Fruit fly (Drosophila melanogaster) whole organism, prepupa: ENCODE data around the gene CG5509.
A peak's percentile ranks its signal among the peaks of the same experiment; 100 is the strongest.

Experiments
- Blimp-1 ChIP-seq: fragments of 200-800 bp; sonication (Bioruptor generic); optimal IDR thresholded peaks from 3 replicates; lab custom pipeline; 2017; ENCODE audit warnings: missing biosample characterization, missing genetic modification characterization, mild to moderate bottlenecking, moderate library complexity, missing genetic modification reagents
- CG10631 ChIP-seq: fragments of 200-800 bp; sonication (Bioruptor generic); optimal IDR thresholded peaks from 2 replicates; lab custom pipeline; 2016; ENCODE audit warnings: missing biosample characterization, missing genetic modification characterization
- CG10669 ChIP-seq: fragments of 200-800 bp; sonication (Bioruptor generic); optimal IDR thresholded peaks from 3 replicates; lab custom pipeline; 2018; ENCODE audit warnings: missing biosample characterization, mild to moderate bottlenecking, missing genetic modification characterization, moderate library complexity
- CG11762 ChIP-seq: fragments of 200-800 bp; sonication (Bioruptor generic); optimal IDR thresholded peaks from 3 replicates; lab custom pipeline; 2016; ENCODE audit warnings: missing biosample characterization, missing genetic modification characterization; ENCODE audit not compliant: insufficient read depth
- CG11902 ChIP-seq: fragments of 200-800 bp; sonication (Bioruptor generic); optimal IDR thresholded peaks from 3 replicates; lab custom pipeline; 2016; ENCODE audit warnings: missing biosample characterization, missing genetic modification characterization
- CG15336 ChIP-seq: fragments of 200-800 bp; sonication (Bioruptor generic); IDR thresholded peaks from 2 replicates; pipeline ENCODE4 v1.3.6; 2022; ENCODE audit warnings: missing biosample characterization, missing genetic modification characterization
- CG1621 ChIP-seq: fragments of 200-800 bp; sonication (Bioruptor generic); optimal IDR thresholded peaks from 3 replicates; lab custom pipeline; 2018; ENCODE audit warnings: missing biosample characterization, mild to moderate bottlenecking, missing genetic modification characterization
- CG16779 ChIP-seq: fragments of 200-800 bp; sonication (Bioruptor generic); optimal IDR thresholded peaks from 3 replicates; lab custom pipeline; 2017; ENCODE audit warnings: missing biosample characterization, mild to moderate bottlenecking, missing genetic modification characterization
- CG31627 ChIP-seq: fragments of 200-800 bp; sonication (Bioruptor generic); optimal IDR thresholded peaks from 3 replicates; lab custom pipeline; 2016; ENCODE audit warnings: missing biosample characterization, missing genetic modification characterization
- CG32006 ChIP-seq: fragments of 200-800 bp; sonication (Bioruptor generic); optimal IDR thresholded peaks from 3 replicates; lab custom pipeline; 2017; ENCODE audit warnings: missing biosample characterization, mild to moderate bottlenecking, missing genetic modification characterization
- CG3919 ChIP-seq: fragments of 200-800 bp; sonication (Bioruptor generic); optimal IDR thresholded peaks from 3 replicates; lab custom pipeline; 2016; ENCODE audit warnings: missing biosample characterization, missing genetic modification characterization
- CG4318 ChIP-seq: fragments of 200-800 bp; sonication (Bioruptor generic); optimal IDR thresholded peaks from 3 replicates; lab custom pipeline; 2017; ENCODE audit warnings: missing biosample characterization, mild to moderate bottlenecking, missing genetic modification characterization
- CG6163 ChIP-seq: fragments of 200-800 bp; sonication (Bioruptor generic); IDR thresholded peaks from 3 replicates; pipeline ENCODE4 v1.3.6; 2022; ENCODE audit warnings: missing biosample characterization, missing genetic modification characterization
- CG6276 ChIP-seq: fragments of 200-800 bp; sonication (Bioruptor generic); optimal IDR thresholded peaks from 2 replicates; lab custom pipeline; 2017; ENCODE audit warnings: missing biosample characterization, mild to moderate bottlenecking, missing genetic modification characterization
- CG6792 ChIP-seq: fragments of 200-800 bp; sonication (Bioruptor generic); optimal IDR thresholded peaks from 3 replicates; lab custom pipeline; 2016; ENCODE audit warnings: missing biosample characterization, missing genetic modification characterization
- CG6854 ChIP-seq: fragments of 200-800 bp; sonication (Bioruptor generic); optimal IDR thresholded peaks from 2 replicates; lab custom pipeline; 2017; ENCODE audit warnings: missing biosample characterization, mild to moderate bottlenecking, missing genetic modification characterization
- CG8119 ChIP-seq: fragments of 200-800 bp; sonication (Bioruptor generic); IDR thresholded peaks from 3 replicates; pipeline ENCODE4 v1.3.6; 2022; ENCODE audit warnings: missing biosample characterization, missing genetic modification characterization
- CG8632 ChIP-seq: fragments of 200-800 bp; sonication (Bioruptor generic); optimal IDR thresholded peaks from 3 replicates; lab custom pipeline; 2016; ENCODE audit warnings: missing biosample characterization, missing genetic modification characterization
- Eip78C ChIP-seq: fragments of 200-800 bp; sonication (Bioruptor generic); peaks from one replicate; lab custom pipeline; 2016; ENCODE audit warnings: missing biosample characterization, missing genetic modification characterization
- Ets21C ChIP-seq: fragments of 200-800 bp; sonication (Bioruptor generic); optimal IDR thresholded peaks from 3 replicates; lab custom pipeline; 2016; ENCODE audit warnings: missing biosample characterization, missing genetic modification characterization
- Ets96B ChIP-seq: fragments of 200-800 bp; optimal IDR thresholded peaks from 2 replicates; lab custom pipeline; 2019; ENCODE audit warnings: missing biosample characterization, mild to moderate bottlenecking, missing genetic modification characterization, moderate library complexity
- Hr4 ChIP-seq: fragments of 200-800 bp; sonication (Bioruptor generic); optimal IDR thresholded peaks from 3 replicates; lab custom pipeline; 2016; ENCODE audit warnings: missing biosample characterization, missing genetic modification characterization
- OdsH ChIP-seq: fragments of 200-800 bp; sonication (Bioruptor generic); optimal IDR thresholded peaks from 3 replicates; lab custom pipeline; 2016; ENCODE audit warnings: missing biosample characterization, missing genetic modification characterization
- Smox ChIP-seq: fragments of 200-800 bp; sonication (Bioruptor generic); optimal IDR thresholded peaks from 3 replicates; lab custom pipeline; 2016; ENCODE audit warnings: missing biosample characterization, missing genetic modification characterization
- Sox102F ChIP-seq: fragments of 200-800 bp; sonication (Bioruptor generic); optimal IDR thresholded peaks from 2 replicates; lab custom pipeline; 2016; ENCODE audit warnings: missing biosample characterization, mild to moderate bottlenecking, missing genetic modification characterization
- Sox14 ChIP-seq: fragments of 200-800 bp; sonication (Bioruptor generic); optimal IDR thresholded peaks from 3 replicates; lab custom pipeline; 2016; ENCODE audit warnings: missing biosample characterization, missing genetic modification characterization
- Sox15 ChIP-seq: fragments of 200-800 bp; sonication (Bioruptor generic); optimal IDR thresholded peaks from 3 replicates; lab custom pipeline; 2016; ENCODE audit warnings: missing biosample characterization, missing genetic modification characterization
- achi ChIP-seq: fragments of 200-800 bp; sonication (Bioruptor generic); optimal IDR thresholded peaks from 3 replicates; lab custom pipeline; 2016; ENCODE audit warnings: missing biosample characterization, missing genetic modification characterization
- dac ChIP-seq: fragments of 200-800 bp; sonication (Bioruptor generic); optimal IDR thresholded peaks from 2 replicates; lab custom pipeline; 2017; ENCODE audit warnings: missing biosample characterization, mild to moderate bottlenecking, missing genetic modification characterization
- dsx ChIP-seq: fragments of 200-800 bp; optimal IDR thresholded peaks from 3 replicates; lab custom pipeline; 2019; ENCODE audit warnings: missing biosample characterization, mild to moderate bottlenecking, missing genetic modification characterization, moderate library complexity; ENCODE audit not compliant: poor library complexity, severe bottlenecking
- esn ChIP-seq: fragments of 200-800 bp; sonication (Bioruptor generic); optimal IDR thresholded peaks from 2 replicates; lab custom pipeline; 2016; ENCODE audit warnings: missing biosample characterization, mild to moderate bottlenecking, missing genetic modification characterization, moderate library complexity
- fd59A ChIP-seq: fragments of 200-800 bp; sonication (Bioruptor generic); optimal IDR thresholded peaks from 2 replicates; lab custom pipeline; 2017; ENCODE audit warnings: missing biosample characterization, mild to moderate bottlenecking, missing genetic modification characterization, missing genetic modification reagents
- fd85E ChIP-seq: fragments of 200-800 bp; sonication (Bioruptor generic); optimal IDR thresholded peaks from 3 replicates; lab custom pipeline; 2016; ENCODE audit warnings: missing biosample characterization, missing genetic modification characterization
- fkh ChIP-seq: fragments of 200-800 bp; sonication (Bioruptor generic); optimal IDR thresholded peaks from 3 replicates; lab custom pipeline; 2017; ENCODE audit warnings: missing biosample characterization, mild to moderate bottlenecking, missing genetic modification characterization, moderate library complexity
- net ChIP-seq: fragments of 200-800 bp; sonication (Bioruptor generic); optimal IDR thresholded peaks from 3 replicates; lab custom pipeline; 2016; ENCODE audit warnings: missing biosample characterization, missing genetic modification characterization
- salr ChIP-seq, 2 experiments: fragments of 200-800 bp; sonication (Bioruptor generic); optimal IDR thresholded peaks; 3 replicates each; lab custom pipeline; 2016 to 2018; ENCODE audit warnings: missing biosample characterization in 2 of 2, missing genetic modification characterization in 2 of 2, mild to moderate bottlenecking in 1 of 2
- spab ChIP-seq: fragments of 200-800 bp; sonication (Bioruptor generic); optimal IDR thresholded peaks from 2 replicates; lab custom pipeline; 2017; ENCODE audit warnings: missing biosample characterization, mild to moderate bottlenecking, missing genetic modification characterization, missing genetic modification reagents
- ss ChIP-seq, 2 experiments: fragments of 200-800 bp; sonication (Bioruptor generic); optimal IDR thresholded peaks; 2 replicates in 1 of 2; 3 replicates in 1 of 2; lab custom pipeline; 2017 to 2018; ENCODE audit warnings: mild to moderate bottlenecking in 2 of 2, missing biosample characterization in 2 of 2, missing genetic modification characterization in 2 of 2, moderate library complexity in 1 of 2
- svp ChIP-seq: fragments of 200-800 bp; sonication (Bioruptor generic); peaks from one replicate; lab custom pipeline; 2016; ENCODE audit warnings: missing biosample characterization, missing genetic modification characterization
- topi ChIP-seq: fragments of 200-800 bp; sonication (Bioruptor generic); optimal IDR thresholded peaks from 3 replicates; lab custom pipeline; 2016; ENCODE audit warnings: missing biosample characterization, missing genetic modification characterization
- vri ChIP-seq: fragments of 200-800 bp; sonication (Bioruptor generic); optimal IDR thresholded peaks from 3 replicates; lab custom pipeline; 2016; ENCODE audit warnings: missing biosample characterization, mild to moderate bottlenecking, missing genetic modification characterization

CG5509 gene

DNA sequence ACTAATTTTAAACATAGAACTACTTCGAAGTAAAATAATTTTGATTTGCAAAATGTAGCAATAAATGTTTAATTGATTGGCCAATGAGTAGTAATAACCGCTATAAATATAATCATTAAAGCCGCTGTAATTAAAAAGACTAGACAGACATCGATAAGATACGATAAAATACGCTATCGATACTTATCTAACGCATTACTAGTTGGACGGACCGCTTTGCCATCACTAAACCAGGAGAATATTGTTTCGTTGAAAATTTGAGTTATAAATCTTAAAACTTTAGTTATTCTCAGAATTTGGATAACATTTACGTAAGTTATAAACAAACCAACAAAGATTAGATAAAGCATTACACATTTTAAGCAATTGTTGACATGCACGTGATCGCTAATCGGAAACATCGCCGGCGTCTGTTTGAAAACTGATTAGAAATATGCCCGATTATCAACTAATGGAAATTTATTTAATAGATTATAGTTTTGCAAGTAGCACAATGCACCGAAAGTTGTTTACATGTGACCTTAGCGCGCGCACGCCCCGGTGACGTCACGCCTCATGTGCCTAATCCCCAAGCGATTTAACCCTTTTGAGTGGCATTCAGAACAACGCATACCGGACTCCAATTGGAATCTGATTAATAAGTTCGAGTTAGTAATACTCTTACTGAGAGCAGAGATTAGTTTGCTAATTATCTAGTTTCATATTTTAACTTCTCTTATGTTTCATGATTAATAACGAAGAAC is 12.7 kb upstream of the CG5509 start, which contains the start of gene Desat1:
TSS of gene Desat1 (plus strand) at position 200 of the 743 bp plus-strand sequence.
- TF ChIP-seq dsx (GFP tag; lab: Kevin White, UChicago) (no peak), Eip78C (GFP tag; lab: Kevin White, UChicago) (peak; percentile 66), net (GFP tag; lab: Kevin White, UChicago) (no peak), esn (peak; percentile 43)

DNA sequence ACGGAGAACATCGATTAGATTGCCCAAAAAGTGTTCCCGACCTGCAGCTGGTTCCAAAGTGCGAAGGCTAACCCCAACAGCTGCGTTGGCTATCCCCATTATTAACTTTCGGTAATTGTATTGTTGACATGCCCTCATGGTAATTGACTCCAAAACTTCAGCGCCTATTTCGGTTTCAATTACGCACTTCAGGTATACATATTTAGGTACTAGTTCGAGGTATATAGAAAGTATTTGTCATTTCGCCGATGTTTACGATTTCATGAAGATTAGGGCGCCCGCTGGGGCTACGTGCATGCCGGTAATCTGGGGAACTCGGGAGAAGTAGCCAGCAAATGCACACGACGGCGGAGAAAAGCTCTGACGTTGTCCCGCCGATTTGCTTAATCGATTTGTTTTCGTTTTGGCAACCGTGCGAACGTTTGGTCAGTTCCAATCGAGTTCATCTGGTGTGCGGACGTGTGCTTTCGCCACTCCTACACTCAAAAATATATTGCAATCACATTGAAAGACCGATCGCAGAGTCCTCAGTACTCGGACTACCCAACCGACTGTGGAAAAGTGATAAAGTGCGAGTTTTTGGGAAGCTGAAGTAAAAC is 11.2 kb upstream of the CG5509 start:
- 0 out of 3 replicates have a peak, but pooled peaks have one; percentile 32 for TF ChIP-seq CG8119 (GFP tag; lab: Robert Waterston, UW)
- no peak for TF ChIP-seq CG10669 (GFP tag; lab: Kevin White, UChicago)
- TF ChIP-seq vri (GFP tag; lab: Kevin White, UChicago): peak; percentile 70
- TF ChIP-seq OdsH (GFP tag; lab: Kevin White, UChicago): no peak
- peak; percentile 27 for TF ChIP-seq Eip78C (GFP tag; lab: Kevin White, UChicago)
- TF ChIP-seq CG6854 (GFP tag; lab: Kevin White, UChicago): no peak
- TF ChIP-seq Ets21C: no peak
- TF ChIP-seq Sox14: no peak
- TF ChIP-seq svp (GFP tag; lab: Kevin White, UChicago): peak; percentile 53
- TF ChIP-seq achi (GFP tag; lab: Kevin White, UChicago): no peak
- no peak for TF ChIP-seq CG31627 (GFP tag; lab: Kevin White, UChicago)
- TF ChIP-seq, all 60 proteins: peak for 4

DNA sequence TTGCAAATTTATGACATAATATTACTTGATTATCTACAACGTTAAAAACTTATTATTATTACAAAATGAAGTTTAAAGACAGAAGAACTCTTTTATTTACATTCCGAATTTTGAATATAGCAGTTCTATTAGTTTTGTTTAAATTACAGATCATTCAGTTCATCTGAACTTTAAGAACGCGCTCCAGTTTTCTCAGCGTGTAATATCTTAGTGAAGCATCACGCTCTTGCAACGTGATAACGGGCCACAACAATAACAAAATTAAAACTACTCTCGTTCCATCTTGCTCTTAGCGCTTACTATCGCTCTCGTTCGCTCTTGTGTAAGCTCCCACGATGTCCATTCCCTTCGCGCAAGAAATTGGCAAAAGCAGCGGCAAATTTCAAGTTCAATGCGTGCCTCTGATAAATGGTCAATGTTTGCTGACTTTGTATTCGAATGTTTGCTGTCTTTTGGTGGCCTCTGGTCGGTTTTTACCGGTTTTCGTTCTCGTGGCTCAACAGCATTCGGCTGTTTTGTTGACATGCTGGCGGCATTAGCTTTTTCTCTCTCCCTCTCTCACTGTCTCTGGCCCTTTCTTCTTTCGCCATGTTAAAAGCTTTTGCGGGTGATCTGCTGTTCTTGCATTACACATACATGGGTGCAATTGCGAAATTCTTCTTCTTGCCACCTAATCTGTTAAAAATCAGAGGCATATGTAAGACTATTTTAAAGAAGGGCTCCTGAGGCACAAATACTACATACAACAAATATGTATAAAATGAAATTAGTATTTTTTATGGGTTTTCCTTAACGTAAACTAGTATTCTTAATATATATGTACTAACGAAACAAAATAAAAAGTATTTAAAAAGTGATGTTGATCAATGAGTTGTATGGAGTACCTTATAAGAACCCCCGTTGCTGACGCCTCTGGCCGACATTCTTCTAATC is 9.4 kb upstream of the CG5509 start:
- TF ChIP-seq Sox102F (peak; percentile 31), Blimp-1 (GFP tag; lab: Kevin White, UChicago) (no peak), Smox (GFP tag; lab: Kevin White, UChicago) (peak; percentile 17), CG8119 (GFP tag; lab: Robert Waterston, UW) (peak; percentile 39; the same call in 2 of the 3 replicates), ss (GFP tag; optimal IDR thresholded peaks at IDR 0.05; lab: Kevin White, UChicago) (peak; percentile 11 to 41), CG10631 (GFP tag; lab: Kevin White, UChicago) (peak; percentile 45), CG31627 (GFP tag; lab: Kevin White, UChicago) (peak; percentile 27), CG6792 (peak; percentile 19), Hr4 (peak; percentile 67), fd59A (GFP tag; lab: Kevin White, UChicago) (no peak), Sox15 (no peak), CG11902 (no peak), CG6163 (GFP tag; lab: Robert Waterston, UW) (peak; percentile 63; the same call in 2 of the 3 replicates), fd85E (GFP tag; lab: Kevin White, UChicago) (no peak), CG16779 (tag; lab: Kevin White, UChicago) (no peak), salr (GFP tag; optimal IDR thresholded peaks at IDR 0.05; lab: Kevin White, UChicago) (peak in 1 of 2 experiments; percentile 57), svp (GFP tag; lab: Kevin White, UChicago) (peak; percentile 67), CG6276 (GFP tag; lab: Kevin White, UChicago) (peak; percentile 65), Ets96B (tag; lab: Kevin White, UChicago) (peak; percentile 58), CG6854 (GFP tag; lab: Kevin White, UChicago) (peak; percentile 42), CG8632 (GFP tag; lab: Kevin White, UChicago) (no peak), topi (GFP tag; lab: Kevin White, UChicago) (peak; percentile 50), CG32006 (GFP tag; lab: Kevin White, UChicago) (peak; percentile 65), Sox14 (peak; percentile 39), Eip78C (GFP tag; lab: Kevin White, UChicago) (peak; percentile 94), spab (GFP tag; lab: Kevin White, UChicago) (no peak), CG1621 (tag; lab: Kevin White, UChicago) (no peak), dac (GFP tag; lab: Kevin White, UChicago) (peak; percentile 12), vri (GFP tag; lab: Kevin White, UChicago) (peak; percentile 64), CG3919 (GFP tag; lab: Kevin White, UChicago) (peak; percentile 56), OdsH (GFP tag; lab: Kevin White, UChicago) (peak; percentile 54), CG10669 (GFP tag; lab: Kevin White, UChicago) (peak; percentile 40), CG4318 (peak; percentile 18), fkh (peak; percentile 68), CG15336 (GFP tag; lab: Robert Waterston, UW) (peak; percentile 68), CG11762 (GFP tag; lab: Kevin White, UChicago) (peak; percentile 11)
